Worm (Caenorhabditis elegans) whole organism, early embryonic: Measurements from ENCODE around the gene T19H12.15.

ENCODE experiments used
- B0310.2 ChIP-seq: sonication (generic microtip); optimal IDR thresholded peaks from 2 replicates; lab custom pipeline; 2016; ENCODE audit warnings: mild to moderate bottlenecking, missing genetic modification characterization, missing compliant biosample characterization
- F13C5.2 ChIP-seq: sonication (generic microtip); optimal IDR thresholded peaks from 2 replicates; lab custom pipeline; 2017; ENCODE audit warnings: mild to moderate bottlenecking, missing genetic modification characterization, inconsistent platforms, missing compliant biosample characterization
- aly-1 ChIP-seq: sonication (generic microtip); optimal IDR thresholded peaks from 2 replicates; lab custom pipeline; 2016; ENCODE audit warnings: missing genetic modification characterization, missing compliant biosample characterization
- ama-1 ChIP-seq: fragments of 150-350 bp; optimal IDR thresholded peaks from 2 replicates; lab custom pipeline; 2014
- ceh-13 ChIP-seq: fragments of 200-800 bp; sonication (Bioruptor generic); optimal IDR thresholded peaks from 2 replicates; lab custom pipeline; 2018; ENCODE audit warnings: mild to moderate bottlenecking, missing genetic modification characterization, missing compliant biosample characterization
- ceh-36 ChIP-seq: sonication (generic microtip); optimal IDR thresholded peaks from 2 replicates; lab custom pipeline; 2016; ENCODE audit warnings: missing genetic modification characterization, inconsistent platforms, missing compliant biosample characterization
- ets-7 ChIP-seq: sonication (generic microtip); optimal IDR thresholded peaks from 2 replicates; lab custom pipeline; 2016; ENCODE audit warnings: missing genotype, missing genetic modification characterization, missing compliant biosample characterization
- flt-1 ChIP-seq: fragments of 200-800 bp; sonication (Bioruptor generic); IDR thresholded peaks from 2 replicates; pipeline ENCODE4 v1.3.6; 2022; ENCODE audit warnings: missing genetic modification characterization, missing compliant biosample characterization
- hmbx-1 ChIP-seq: sonication (generic microtip); optimal IDR thresholded peaks from 2 replicates; lab custom pipeline; 2016; ENCODE audit warnings: mild to moderate bottlenecking, missing genetic modification characterization, missing compliant biosample characterization
- hmg-4 ChIP-seq: fragments of 200-800 bp; sonication (Bioruptor generic); optimal IDR thresholded peaks from 2 replicates; lab custom pipeline; 2018; ENCODE audit warnings: mild to moderate bottlenecking, missing genetic modification characterization, missing compliant biosample characterization
- hnd-1 ChIP-seq: sonication (generic microtip); optimal IDR thresholded peaks from 2 replicates; lab custom pipeline; 2016; ENCODE audit warnings: missing genetic modification characterization, missing compliant biosample characterization
- pes-1 ChIP-seq: fragments of 200-800 bp; sonication (Bioruptor generic); IDR thresholded peaks from 2 replicates; pipeline ENCODE4 v1.3.6; 2022; ENCODE audit warnings: missing genetic modification reagents, missing genetic modification characterization, missing compliant biosample characterization
- scrt-1 ChIP-seq: fragments of 200-800 bp; sonication (Bioruptor generic); IDR thresholded peaks from 2 replicates; pipeline ENCODE4 v1.3.6; 2022; ENCODE audit warnings: missing genetic modification characterization, missing compliant biosample characterization
- sea-1 ChIP-seq: fragments of 200-800 bp; sonication (Bioruptor generic); conservative IDR thresholded peaks from 2 replicates; pipeline ENCODE4 v1.3.6; 2022; ENCODE audit warnings: missing genetic modification characterization, missing compliant biosample characterization
- tbx-11 ChIP-seq: fragments of 200-800 bp; sonication (Bioruptor generic); IDR thresholded peaks from 2 replicates; pipeline ENCODE4 v1.3.6; 2022; ENCODE audit warnings: missing genetic modification characterization, missing compliant biosample characterization
- tbx-37 ChIP-seq: fragments of 200-800 bp; sonication (Bioruptor generic); conservative IDR thresholded peaks from 2 replicates; pipeline ENCODE4 v1.3.6; 2022; ENCODE audit warnings: missing genetic modification reagents, missing genetic modification characterization, missing compliant biosample characterization
- tra-4 ChIP-seq: sonication (generic microtip); optimal IDR thresholded peaks from 2 replicates; lab custom pipeline; 2017; ENCODE audit warnings: missing genetic modification characterization, missing compliant biosample characterization

The T19H12.15 gene

ce11 chrV:4867535-4867934 is 11.6 kb downstream of the T19H12.15 start:
- TF ChIP-seq ets-7 (tag; lab: Kevin White, UChicago) (no peak), pes-1 (GFP tag; lab: Robert Waterston, UW) (no peak), ama-1 (lab: Kevin White, UChicago) (no peak), hnd-1 (no peak), F13C5.2 (tag; lab: Kevin White, UChicago) (no peak), scrt-1 (GFP tag; lab: Robert Waterston, UW) (no peak), sea-1 (GFP tag; lab: Robert Waterston, UW) (no peak), flt-1 (no peak), tbx-37 (GFP tag; lab: Robert Waterston, UW) (no peak), tbx-11 (GFP tag; lab: Robert Waterston, UW) (no peak), ceh-13 (GFP tag; lab: Kevin White, UChicago) (no peak), tra-4 (tag; lab: Kevin White, UChicago) (no peak), ceh-36 (tag; lab: Kevin White, UChicago) (no peak), hmbx-1 (tag; lab: Kevin White, UChicago) (no peak)

ce11 chrV:4865364-4865763 is 13.8 kb downstream of the T19H12.15 start, which contains the start of gene srd-32:
srd-32 (plus strand) TSS chrV:4865664.
- no peak for TF ChIP-seq pes-1 (GFP tag; lab: Robert Waterston, UW)
- no peak for TF ChIP-seq B0310.2 (tag; lab: Kevin White, UChicago)
- TF ChIP-seq ceh-36 (tag; lab: Kevin White, UChicago): no peak
- no peak for TF ChIP-seq tbx-11 (GFP tag; lab: Robert Waterston, UW)
- TF ChIP-seq flt-1: no peak
- no peak for TF ChIP-seq hmg-4 (GFP tag; lab: Kevin White, UChicago)
- no peak for TF ChIP-seq sea-1 (GFP tag; lab: Robert Waterston, UW)

- TF ChIP-seq tra-4 (tag; lab: Kevin White, UChicago) (no peak), ama-1 (lab: Kevin White, UChicago) (no peak), hnd-1 (no peak), scrt-1 (GFP tag; lab: Robert Waterston, UW) (no peak), flt-1 (no peak), hmg-4 (GFP tag; lab: Kevin White, UChicago) (no peak)
These were observed 14.8 kb downstream of the T19H12.15 start for ce11 chrV:4864330-4864729.

ce11 chrV:4862737-4863136 is 16.4 kb downstream of the T19H12.15 start, which contains the start of gene C37H5.13:
C37H5.13 (minus strand) TSS chrV:4862965.
- no peak for TF ChIP-seq tra-4 (tag; lab: Kevin White, UChicago)
- no peak for TF ChIP-seq flt-1
- TF ChIP-seq tbx-11 (GFP tag; lab: Robert Waterston, UW): no peak
- no peak for TF ChIP-seq hnd-1
- TF ChIP-seq sea-1 (GFP tag; lab: Robert Waterston, UW): no peak
- no peak for TF ChIP-seq F13C5.2 (tag; lab: Kevin White, UChicago)
- no peak for TF ChIP-seq ceh-36 (tag; lab: Kevin White, UChicago)

ce11 chrV:4860525-4860924 is 18.6 kb downstream of the T19H12.15 start:
- TF ChIP-seq hnd-1: no peak
- TF ChIP-seq ceh-36 (tag; lab: Kevin White, UChicago): peak; percentile 1
- TF ChIP-seq flt-1: no peak
- TF ChIP-seq pes-1 (GFP tag; lab: Robert Waterston, UW): no peak
- peak; percentile 41 for TF ChIP-seq F13C5.2 (tag; lab: Kevin White, UChicago)
- TF ChIP-seq tra-4 (tag; lab: Kevin White, UChicago): no peak
- TF ChIP-seq B0310.2 (tag; lab: Kevin White, UChicago): no peak
- TF ChIP-seq hmg-4 (GFP tag; lab: Kevin White, UChicago): no peak
- no peak for TF ChIP-seq tbx-11 (GFP tag; lab: Robert Waterston, UW)
- TF ChIP-seq ama-1 (lab: Kevin White, UChicago): no peak
- TF ChIP-seq ceh-13 (GFP tag; lab: Kevin White, UChicago): no peak

- TF ChIP-seq hmbx-1 (tag; lab: Kevin White, UChicago): no peak
- no peak for TF ChIP-seq ceh-13 (GFP tag; lab: Kevin White, UChicago)
These were observed 21.6 kb downstream of the T19H12.15 start for ce11 chrV:4857561-4857960.

- TF ChIP-seq aly-1 (tag; lab: Kevin White, UChicago): no peak
These were observed 27.2 kb downstream of the T19H12.15 start for ce11 chrV:4851969-4852368.

- TF ChIP-seq ceh-36 (tag; lab: Kevin White, UChicago) (no peak), aly-1 (tag; lab: Kevin White, UChicago) (no peak), ceh-13 (GFP tag; lab: Kevin White, UChicago) (no peak), tbx-11 (GFP tag; lab: Robert Waterston, UW) (no peak), F13C5.2 (tag; lab: Kevin White, UChicago) (no peak), sea-1 (GFP tag; lab: Robert Waterston, UW) (no peak), B0310.2 (tag; lab: Kevin White, UChicago) (no peak)
These were observed 28.0 kb downstream of the T19H12.15 start, which contains the start of gene nex-4 for ce11 chrV:4851138-4851537. nex-4 (plus strand) TSS chrV:4851438.

ce11 chrV:4850446-4850845 is 28.7 kb downstream of the T19H12.15 start:
- TF ChIP-seq hmg-4 (GFP tag; lab: Kevin White, UChicago): no peak
- no peak for TF ChIP-seq hnd-1
- no peak for TF ChIP-seq tbx-11 (GFP tag; lab: Robert Waterston, UW)
